Fruit fly (Drosophila melanogaster) whole organism, wandering third instar larva: ENCODE measurements around the gene CG4382.

Source experiments
- CG32264 ChIP-seq: fragments of 200-800 bp; sonication (Bioruptor generic); optimal IDR thresholded peaks from 2 replicates; lab custom pipeline; 2016; ENCODE audit warnings: missing biosample characterization, missing genetic modification characterization
- CG9705 ChIP-seq: fragments of 200-800 bp; sonication (Bioruptor generic); optimal IDR thresholded peaks from 2 replicates; lab custom pipeline; 2018; ENCODE audit warnings: missing biosample characterization, mild to moderate bottlenecking, missing genetic modification characterization
- Dfd ChIP-seq: fragments of >200 bp; optimal IDR thresholded peaks from 2 replicates; lab custom pipeline; 2017; ENCODE audit warnings: missing biosample characterization, missing genetic modification characterization
- Dif ChIP-seq: fragments of 200-275, 200-300 bp; sonication (Bioruptor generic); optimal IDR thresholded peaks from 2 replicates; lab custom pipeline; 2018; ENCODE audit warnings: missing biosample characterization, missing genetic modification characterization; ENCODE audit not compliant: partially characterized antibody
- Hr78 ChIP-seq: fragments of >200 bp; optimal IDR thresholded peaks from 2 replicates; lab custom pipeline; 2017; ENCODE audit warnings: missing biosample characterization, missing genetic modification characterization
- Myc ChIP-seq: fragments of >200 bp; optimal IDR thresholded peaks from 2 replicates; lab custom pipeline; 2017
- foxo ChIP-seq, 2 experiments: fragments of 200-800 bp; sonication (Bioruptor generic); optimal IDR thresholded peaks; 2 replicates in 1 of 2; 3 replicates in 1 of 2; lab custom pipeline; 2016 to 2017; ENCODE audit warnings: missing biosample characterization in 2 of 2, missing genetic modification characterization in 2 of 2
- h ChIP-seq: fragments of 200-800 bp; sonication (Bioruptor generic); optimal IDR thresholded peaks from 3 replicates; lab custom pipeline; 2016; ENCODE audit warnings: missing biosample characterization, mild to moderate bottlenecking, missing genetic modification characterization
- lola ChIP-seq: fragments of >200 bp; optimal IDR thresholded peaks from 2 replicates; lab custom pipeline; 2017; ENCODE audit warnings: missing biosample characterization, missing genetic modification characterization
- psq ChIP-seq: fragments of 200-800 bp; sonication (Bioruptor generic); optimal IDR thresholded peaks from 3 replicates; lab custom pipeline; 2017; ENCODE audit warnings: missing biosample characterization, mild to moderate bottlenecking, missing genetic modification characterization, moderate library complexity
- rgr ChIP-seq: fragments of 200-800 bp; sonication (Bioruptor generic); optimal IDR thresholded peaks from 3 replicates; lab custom pipeline; 2016; ENCODE audit warnings: missing biosample characterization, mild to moderate bottlenecking, missing genetic modification characterization
- usp ChIP-seq: fragments of >200 bp; optimal IDR thresholded peaks from 2 replicates; lab custom pipeline; 2017; ENCODE audit warnings: missing biosample characterization, missing genetic modification characterization

DNA sequence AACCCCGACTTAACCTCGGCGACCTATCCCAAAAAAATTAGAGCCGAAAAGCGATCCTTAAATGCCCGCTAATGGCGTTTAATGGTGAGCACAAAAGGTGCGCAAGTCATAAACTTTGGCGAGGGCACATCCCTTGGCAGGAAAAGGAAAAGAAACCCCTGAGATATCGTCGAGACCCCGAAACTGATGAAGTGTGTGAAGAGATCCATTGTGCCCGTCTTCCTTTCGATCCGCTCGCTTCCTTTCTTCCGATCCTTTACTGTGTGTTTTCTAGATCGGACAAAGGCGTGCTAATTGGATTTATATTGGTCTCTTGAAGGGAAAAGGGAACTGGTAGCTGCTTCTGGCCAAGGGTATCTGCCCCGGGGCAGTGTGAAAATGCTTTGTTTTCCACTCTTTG lies 548 bp upstream of the CG4382 start:
- no peak for TF ChIP-seq foxo (GFP tag; optimal IDR thresholded peaks at IDR 0.05; lab: Kevin White, UChicago)
- TF ChIP-seq lola (GFP tag; lab: Kevin White, UChicago), result no peak
- TF ChIP-seq CG9705 (GFP tag; lab: Kevin White, UChicago), result no peak
- TF ChIP-seq Dfd (GFP tag; lab: Kevin White, UChicago), result no peak
- no peak for TF ChIP-seq Dif (GFP tag; lab: Kevin White, UChicago)
- no peak for TF ChIP-seq Hr78 (GFP tag; lab: Kevin White, UChicago)
- TF ChIP-seq Myc, result no peak
- no peak for TF ChIP-seq h (GFP tag; lab: Kevin White, UChicago)
- TF ChIP-seq usp, result no peak
- TF ChIP-seq psq (GFP tag; lab: Kevin White, UChicago), result no peak
- TF ChIP-seq rgr (GFP tag; lab: Kevin White, UChicago), result no peak
- TF ChIP-seq CG32264 (GFP tag; lab: Kevin White, UChicago), result no peak
